Worm (Caenorhabditis elegans) whole organism, young adult: ENCODE data around the gene tmbi-4.

ENCODE experiments used
- ama-1 ChIP-seq, 3 experiments: fragments of 150-350 bp in 1 of 3; sonication (generic microtip) in 2 of 3; optimal IDR thresholded peaks; 2 replicates each; lab custom pipeline; 2014 to 2018; ENCODE audit warnings: missing biosample characterization in 2 of 3, missing genetic modification characterization in 2 of 3, missing genetic modification reagents in 2 of 3
- dpl-1 ChIP-seq: fragments of 150-350 bp; optimal IDR thresholded peaks from 2 replicates; lab custom pipeline; 2014; ENCODE audit warnings: missing biosample characterization, missing genetic modification reagents, missing genetic modification characterization
- madf-8 ChIP-seq: fragments of 200-800 bp; sonication (Bioruptor generic); conservative IDR thresholded peaks from 2 replicates; pipeline ENCODE4 v1.3.6; 2022; ENCODE audit warnings: missing genetic modification reagents, missing genetic modification characterization, missing compliant biosample characterization
- mel-28 ChIP-seq: sonication (generic microtip); optimal IDR thresholded peaks from 2 replicates; lab custom pipeline; 2016; ENCODE audit warnings: borderline replicate concordance, mild to moderate bottlenecking, missing genetic modification characterization, missing compliant biosample characterization
- pha-4 ChIP-seq: fragments of 150-350 bp; sonication (generic microtip); optimal IDR thresholded peaks from 2 replicates; lab custom pipeline; 2014; ENCODE audit warnings: missing biosample characterization, missing genetic modification reagents, missing genetic modification characterization

DNA sequence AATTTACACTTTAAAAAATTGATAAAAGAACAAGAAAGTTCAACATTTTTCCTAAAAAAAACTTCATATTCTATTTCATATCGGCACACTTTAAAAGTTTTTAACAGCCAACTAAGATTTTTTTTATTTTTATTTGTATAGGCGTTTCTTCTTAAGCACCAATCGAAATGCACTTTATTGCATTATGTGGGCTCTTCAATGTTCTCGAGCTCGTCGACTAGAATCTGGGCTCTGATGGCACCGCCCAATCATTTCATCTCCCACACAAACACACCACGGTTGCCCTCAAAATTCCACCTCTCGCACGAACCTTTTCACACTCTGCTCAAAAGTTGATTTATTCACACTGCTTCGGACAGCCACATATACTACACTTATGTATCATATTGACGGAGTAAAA, 13.1 kb upstream of the tmbi-4 start, which contains the start of gene B0563.6:
- TF ChIP-seq madf-8 (GFP tag; lab: Robert Waterston, UW) (no peak), pha-4 (tag; lab: Kevin White, UChicago) (no peak), mel-28 (tag; lab: Kevin White, UChicago) (no peak), ama-1 (optimal IDR thresholded peaks at IDR 0.05; lab: Kevin White, UChicago) (no peak), ama-1 (GFP tag; optimal IDR thresholded peaks at IDR 0.05; lab: Kevin White, UChicago) (no peak), dpl-1 (GFP tag; lab: Kevin White, UChicago) (no peak)
